Worm (Caenorhabditis elegans) whole organism, early embryonic: Measurements from ENCODE around the gene piga-1.

Source experiments
- ama-1 ChIP-seq: fragments of 150-350 bp; optimal IDR thresholded peaks from 2 replicates; lab custom pipeline; 2014
- ceh-36 ChIP-seq: sonication (generic microtip); optimal IDR thresholded peaks from 2 replicates; lab custom pipeline; 2016; ENCODE audit warnings: missing genetic modification characterization, inconsistent platforms, missing compliant biosample characterization
- flt-1 ChIP-seq: fragments of 200-800 bp; sonication (Bioruptor generic); IDR thresholded peaks from 2 replicates; pipeline ENCODE4 v1.3.6; 2022; ENCODE audit warnings: missing genetic modification characterization, missing compliant biosample characterization
- hmbx-1 ChIP-seq: sonication (generic microtip); optimal IDR thresholded peaks from 2 replicates; lab custom pipeline; 2016; ENCODE audit warnings: mild to moderate bottlenecking, missing genetic modification characterization, missing compliant biosample characterization
- hnd-1 ChIP-seq: sonication (generic microtip); optimal IDR thresholded peaks from 2 replicates; lab custom pipeline; 2016; ENCODE audit warnings: missing genetic modification characterization, missing compliant biosample characterization
- tra-4 ChIP-seq: sonication (generic microtip); optimal IDR thresholded peaks from 2 replicates; lab custom pipeline; 2017; ENCODE audit warnings: missing genetic modification characterization, missing compliant biosample characterization

DNA sequence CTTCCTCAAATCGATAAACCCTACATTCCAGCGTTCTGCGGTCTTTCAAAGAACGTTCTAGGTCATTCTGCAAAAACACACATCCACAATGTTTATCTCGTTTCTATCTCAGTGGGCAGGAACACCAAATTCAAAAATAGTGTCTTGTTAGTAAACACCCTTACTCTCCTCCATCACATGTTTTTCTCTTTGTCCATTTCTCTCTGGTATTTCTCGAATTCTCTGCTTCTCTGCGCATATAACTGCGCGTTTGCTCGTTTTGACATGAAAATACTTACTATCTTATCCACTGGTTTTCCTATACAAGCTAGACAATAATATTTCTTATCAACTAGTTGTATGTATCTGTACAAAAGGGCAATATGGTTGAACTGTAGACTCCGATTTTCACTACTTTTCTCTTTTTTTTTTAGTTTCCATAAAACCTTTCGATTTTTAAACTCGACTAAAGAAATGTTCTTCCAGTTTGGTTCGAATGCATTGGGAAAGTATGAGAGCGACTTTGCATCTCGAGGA, 10.8 kb downstream of the piga-1 start, which contains the start of gene pyr-1:
- TF ChIP-seq ama-1 (lab: Kevin White, UChicago), result no peak
- TF ChIP-seq hnd-1 (tag; lab: Kevin White, UChicago), result no peak
- no peak for TF ChIP-seq flt-1
- TF ChIP-seq hmbx-1 (tag; lab: Kevin White, UChicago), result no peak
- TF ChIP-seq ceh-36 (tag; lab: Kevin White, UChicago), result no peak
- no peak for TF ChIP-seq tra-4 (tag; lab: Kevin White, UChicago)
